Worm (Caenorhabditis elegans) whole organism, L3 larva: Measurements from ENCODE around the gene ceh-31.

ENCODE experiments used
- aly-2 ChIP-seq: fragments of 150-350 bp; optimal IDR thresholded peaks from 2 replicates; lab custom pipeline; 2014; ENCODE audit warnings: missing biosample characterization, missing genetic modification characterization
- elt-1 ChIP-seq: fragments of 150-350 bp; optimal IDR thresholded peaks from 2 replicates; lab custom pipeline; 2014; ENCODE audit warnings: missing biosample characterization, missing genetic modification characterization
- fkh-10 ChIP-seq: sonication (generic microtip); optimal IDR thresholded peaks from 2 replicates; lab custom pipeline; 2017; ENCODE audit warnings: missing biosample characterization, missing genetic modification reagents, missing genetic modification characterization
- lin-15B ChIP-seq: fragments of 150-350 bp; optimal IDR thresholded peaks from 2 replicates; lab custom pipeline; 2014; ENCODE audit warnings: missing biosample characterization, missing genetic modification characterization
- nhr-11 ChIP-seq: fragments of 150-350 bp; optimal IDR thresholded peaks from 2 replicates; lab custom pipeline; 2014; ENCODE audit warnings: missing biosample characterization, missing genetic modification characterization
- nhr-237 ChIP-seq: fragments of 150-350 bp; optimal IDR thresholded peaks from 2 replicates; lab custom pipeline; 2014; ENCODE audit warnings: missing biosample characterization, missing genetic modification characterization
- ztf-4 ChIP-seq: fragments of 150-350 bp; optimal IDR thresholded peaks from 2 replicates; lab custom pipeline; 2014; ENCODE audit warnings: missing biosample characterization, missing genetic modification characterization

DNA sequence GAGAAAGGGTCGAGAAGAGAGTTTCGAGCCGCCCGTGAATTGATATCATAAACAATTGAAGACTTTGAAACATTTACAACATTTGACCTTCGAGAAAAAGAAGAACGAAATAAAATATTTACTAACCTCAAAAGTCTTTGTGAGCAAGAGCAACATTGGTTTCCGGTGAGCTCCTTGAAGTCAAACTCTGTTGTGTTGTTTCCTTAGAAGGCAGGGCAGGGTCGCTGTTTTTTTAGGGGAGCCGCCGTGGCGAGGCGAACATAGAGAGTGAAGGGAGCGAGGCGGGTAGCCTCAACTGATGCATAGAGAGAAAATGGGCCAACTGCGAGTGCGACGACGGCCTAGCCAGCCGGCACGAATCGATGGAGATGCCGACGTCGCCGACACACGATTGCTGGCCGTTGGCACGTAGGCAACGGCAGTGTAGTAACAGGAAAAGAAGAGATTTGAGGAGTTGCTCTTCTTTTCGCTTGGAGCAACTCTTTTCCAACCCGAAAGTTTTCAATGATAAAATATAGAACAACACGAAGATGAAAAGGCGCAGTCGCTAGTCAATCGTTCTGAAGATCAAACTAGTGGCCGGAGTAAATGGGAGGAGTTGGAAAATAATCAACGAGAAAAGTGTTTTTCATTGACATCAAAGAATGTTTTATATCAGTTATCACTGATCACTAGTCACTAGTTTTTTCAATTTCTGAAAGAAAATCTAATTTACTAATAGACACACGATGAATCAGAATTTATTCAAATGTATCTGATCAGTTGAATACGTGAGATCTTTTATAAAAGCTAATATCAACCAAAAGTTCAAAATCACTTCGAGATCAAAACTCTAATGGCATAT is 46.0 kb upstream of the ceh-31 start, which contains the start of gene mai-1:
- TF ChIP-seq elt-1 (tag; lab: Kevin White, UChicago) (no peak), aly-2 (tag; lab: Kevin White, UChicago) (no peak), nhr-237 (tag; lab: Kevin White, UChicago) (no peak), nhr-11 (tag; lab: Kevin White, UChicago) (no peak), fkh-10 (GFP tag; lab: Kevin White, UChicago) (peak; percentile 52), ztf-4 (tag; lab: Kevin White, UChicago) (no peak), lin-15B (tag; lab: Kevin White, UChicago) (no peak)
